Fruit fly (Drosophila melanogaster) whole organism, prepupa: ENCODE measurements around the gene htk.

Source experiments
- Blimp-1 ChIP-seq: fragments of 200-800 bp; sonication (Bioruptor generic); optimal IDR thresholded peaks from 3 replicates; lab custom pipeline; 2017; ENCODE audit warnings: missing biosample characterization, missing genetic modification characterization, mild to moderate bottlenecking, moderate library complexity, missing genetic modification reagents
- CG10631 ChIP-seq: fragments of 200-800 bp; sonication (Bioruptor generic); optimal IDR thresholded peaks from 2 replicates; lab custom pipeline; 2016; ENCODE audit warnings: missing biosample characterization, missing genetic modification characterization
- CG10669 ChIP-seq: fragments of 200-800 bp; sonication (Bioruptor generic); optimal IDR thresholded peaks from 3 replicates; lab custom pipeline; 2018; ENCODE audit warnings: missing biosample characterization, mild to moderate bottlenecking, missing genetic modification characterization, moderate library complexity
- CG11762 ChIP-seq: fragments of 200-800 bp; sonication (Bioruptor generic); optimal IDR thresholded peaks from 3 replicates; lab custom pipeline; 2016; ENCODE audit warnings: missing biosample characterization, missing genetic modification characterization; ENCODE audit not compliant: insufficient read depth
- CG1621 ChIP-seq: fragments of 200-800 bp; sonication (Bioruptor generic); optimal IDR thresholded peaks from 3 replicates; lab custom pipeline; 2018; ENCODE audit warnings: missing biosample characterization, mild to moderate bottlenecking, missing genetic modification characterization
- CG3032 ChIP-seq: fragments of 200-800 bp; optimal IDR thresholded peaks from 2 replicates; lab custom pipeline; 2019; ENCODE audit warnings: missing biosample characterization, mild to moderate bottlenecking, missing genetic modification characterization, moderate library complexity
- CG32006 ChIP-seq: fragments of 200-800 bp; sonication (Bioruptor generic); optimal IDR thresholded peaks from 3 replicates; lab custom pipeline; 2017; ENCODE audit warnings: missing biosample characterization, mild to moderate bottlenecking, missing genetic modification characterization
- CG3919 ChIP-seq: fragments of 200-800 bp; sonication (Bioruptor generic); optimal IDR thresholded peaks from 3 replicates; lab custom pipeline; 2016; ENCODE audit warnings: missing biosample characterization, missing genetic modification characterization
- CG4318 ChIP-seq: fragments of 200-800 bp; sonication (Bioruptor generic); optimal IDR thresholded peaks from 3 replicates; lab custom pipeline; 2017; ENCODE audit warnings: missing biosample characterization, mild to moderate bottlenecking, missing genetic modification characterization
- CG6163 ChIP-seq: fragments of 200-800 bp; sonication (Bioruptor generic); IDR thresholded peaks from 3 replicates; pipeline ENCODE4 v1.3.6; 2022; ENCODE audit warnings: missing biosample characterization, missing genetic modification characterization
- CG6276 ChIP-seq: fragments of 200-800 bp; sonication (Bioruptor generic); optimal IDR thresholded peaks from 2 replicates; lab custom pipeline; 2017; ENCODE audit warnings: missing biosample characterization, mild to moderate bottlenecking, missing genetic modification characterization
- CG6792 ChIP-seq: fragments of 200-800 bp; sonication (Bioruptor generic); optimal IDR thresholded peaks from 3 replicates; lab custom pipeline; 2016; ENCODE audit warnings: missing biosample characterization, missing genetic modification characterization
- CG6808 ChIP-seq: fragments of 200-800 bp; sonication (Bioruptor generic); optimal IDR thresholded peaks from 3 replicates; lab custom pipeline; 2017; ENCODE audit warnings: missing biosample characterization, missing genetic modification characterization, mild to moderate bottlenecking, moderate library complexity, missing genetic modification reagents
- CG6854 ChIP-seq: fragments of 200-800 bp; sonication (Bioruptor generic); optimal IDR thresholded peaks from 2 replicates; lab custom pipeline; 2017; ENCODE audit warnings: missing biosample characterization, mild to moderate bottlenecking, missing genetic modification characterization
- CG7368 ChIP-seq: fragments of 200-800 bp; sonication (Bioruptor generic); optimal IDR thresholded peaks from 3 replicates; lab custom pipeline; 2016; ENCODE audit warnings: missing biosample characterization, missing genetic modification characterization
- CG8119 ChIP-seq: fragments of 200-800 bp; sonication (Bioruptor generic); IDR thresholded peaks from 3 replicates; pipeline ENCODE4 v1.3.6; 2022; ENCODE audit warnings: missing biosample characterization, missing genetic modification characterization
- CG8319 ChIP-seq: fragments of 200-800 bp; sonication (Bioruptor generic); optimal IDR thresholded peaks from 3 replicates; lab custom pipeline; 2016; ENCODE audit warnings: missing biosample characterization, missing genetic modification characterization
- CG8632 ChIP-seq: fragments of 200-800 bp; sonication (Bioruptor generic); optimal IDR thresholded peaks from 3 replicates; lab custom pipeline; 2016; ENCODE audit warnings: missing biosample characterization, missing genetic modification characterization
- CG9139 ChIP-seq: fragments of 200-800 bp; sonication (Bioruptor generic); optimal IDR thresholded peaks from 3 replicates; lab custom pipeline; 2017; ENCODE audit warnings: missing biosample characterization, mild to moderate bottlenecking, missing genetic modification characterization
- Eip78C ChIP-seq: fragments of 200-800 bp; sonication (Bioruptor generic); peaks from one replicate; lab custom pipeline; 2016; ENCODE audit warnings: missing biosample characterization, missing genetic modification characterization
- Ets21C ChIP-seq: fragments of 200-800 bp; sonication (Bioruptor generic); optimal IDR thresholded peaks from 3 replicates; lab custom pipeline; 2016; ENCODE audit warnings: missing biosample characterization, missing genetic modification characterization
- Ets96B ChIP-seq: fragments of 200-800 bp; optimal IDR thresholded peaks from 2 replicates; lab custom pipeline; 2019; ENCODE audit warnings: missing biosample characterization, mild to moderate bottlenecking, missing genetic modification characterization, moderate library complexity
- Gug ChIP-seq: fragments of 200-800 bp; sonication (Bioruptor generic); IDR thresholded peaks from 2 replicates; pipeline ENCODE4 v1.3.6; 2022; ENCODE audit warnings: missing biosample characterization, missing genetic modification characterization
- Hr39 ChIP-seq: fragments of 200-800 bp; sonication (Bioruptor generic); optimal IDR thresholded peaks from 2 replicates; lab custom pipeline; 2016; ENCODE audit warnings: missing biosample characterization, missing genetic modification characterization
- Hr4 ChIP-seq: fragments of 200-800 bp; sonication (Bioruptor generic); optimal IDR thresholded peaks from 3 replicates; lab custom pipeline; 2016; ENCODE audit warnings: missing biosample characterization, missing genetic modification characterization
- Met ChIP-seq: fragments of 200-800 bp; sonication (Bioruptor generic); optimal IDR thresholded peaks from 3 replicates; lab custom pipeline; 2016; ENCODE audit warnings: missing biosample characterization, missing genetic modification characterization
- OdsH ChIP-seq: fragments of 200-800 bp; sonication (Bioruptor generic); optimal IDR thresholded peaks from 3 replicates; lab custom pipeline; 2016; ENCODE audit warnings: missing biosample characterization, missing genetic modification characterization
- Smox ChIP-seq: fragments of 200-800 bp; sonication (Bioruptor generic); optimal IDR thresholded peaks from 3 replicates; lab custom pipeline; 2016; ENCODE audit warnings: missing biosample characterization, missing genetic modification characterization
- Sox102F ChIP-seq: fragments of 200-800 bp; sonication (Bioruptor generic); optimal IDR thresholded peaks from 2 replicates; lab custom pipeline; 2016; ENCODE audit warnings: missing biosample characterization, mild to moderate bottlenecking, missing genetic modification characterization
- achi ChIP-seq: fragments of 200-800 bp; sonication (Bioruptor generic); optimal IDR thresholded peaks from 3 replicates; lab custom pipeline; 2016; ENCODE audit warnings: missing biosample characterization, missing genetic modification characterization
- acj6 ChIP-seq: fragments of 200-800 bp; sonication (Bioruptor generic); optimal IDR thresholded peaks from 3 replicates; lab custom pipeline; 2016; ENCODE audit warnings: missing biosample characterization, missing genetic modification characterization
- cyc ChIP-seq: fragments of 200-800 bp; sonication (Bioruptor generic); optimal IDR thresholded peaks from 3 replicates; lab custom pipeline; 2016; ENCODE audit warnings: missing biosample characterization, missing genetic modification characterization
- dsx ChIP-seq: fragments of 200-800 bp; optimal IDR thresholded peaks from 3 replicates; lab custom pipeline; 2019; ENCODE audit warnings: missing biosample characterization, mild to moderate bottlenecking, missing genetic modification characterization, moderate library complexity; ENCODE audit not compliant: poor library complexity, severe bottlenecking
- eg ChIP-seq: fragments of 200-800 bp; sonication (Bioruptor generic); IDR thresholded peaks from 3 replicates; pipeline ENCODE4 v1.3.6; 2022; ENCODE audit warnings: missing biosample characterization, missing genetic modification characterization
- esn ChIP-seq: fragments of 200-800 bp; sonication (Bioruptor generic); optimal IDR thresholded peaks from 2 replicates; lab custom pipeline; 2016; ENCODE audit warnings: missing biosample characterization, mild to moderate bottlenecking, missing genetic modification characterization, moderate library complexity
- fkh ChIP-seq: fragments of 200-800 bp; sonication (Bioruptor generic); optimal IDR thresholded peaks from 3 replicates; lab custom pipeline; 2017; ENCODE audit warnings: missing biosample characterization, mild to moderate bottlenecking, missing genetic modification characterization, moderate library complexity
- net ChIP-seq: fragments of 200-800 bp; sonication (Bioruptor generic); optimal IDR thresholded peaks from 3 replicates; lab custom pipeline; 2016; ENCODE audit warnings: missing biosample characterization, missing genetic modification characterization
- salr ChIP-seq, 2 experiments: fragments of 200-800 bp; sonication (Bioruptor generic); optimal IDR thresholded peaks; 3 replicates each; lab custom pipeline; 2016 to 2018; ENCODE audit warnings: missing biosample characterization in 2 of 2, missing genetic modification characterization in 2 of 2, mild to moderate bottlenecking in 1 of 2
- spab ChIP-seq: fragments of 200-800 bp; sonication (Bioruptor generic); optimal IDR thresholded peaks from 2 replicates; lab custom pipeline; 2017; ENCODE audit warnings: missing biosample characterization, mild to moderate bottlenecking, missing genetic modification characterization, missing genetic modification reagents
- ss ChIP-seq, 2 experiments: fragments of 200-800 bp; sonication (Bioruptor generic); optimal IDR thresholded peaks; 2 replicates in 1 of 2; 3 replicates in 1 of 2; lab custom pipeline; 2017 to 2018; ENCODE audit warnings: mild to moderate bottlenecking in 2 of 2, missing biosample characterization in 2 of 2, missing genetic modification characterization in 2 of 2, moderate library complexity in 1 of 2
- svp ChIP-seq: fragments of 200-800 bp; sonication (Bioruptor generic); peaks from one replicate; lab custom pipeline; 2016; ENCODE audit warnings: missing biosample characterization, missing genetic modification characterization
- vri ChIP-seq: fragments of 200-800 bp; sonication (Bioruptor generic); optimal IDR thresholded peaks from 3 replicates; lab custom pipeline; 2016; ENCODE audit warnings: missing biosample characterization, mild to moderate bottlenecking, missing genetic modification characterization

htk gene

dm6 chrX:18837046-18837445 lies 6.4 kb upstream of the htk start (continued):
- TF ChIP-seq CG8632 (no peak), CG6792 (GFP tag; lab: Kevin White, UChicago) (peak; percentile 7), Hr39 (peak; percentile 17), net (GFP tag; lab: Kevin White, UChicago) (no peak), Gug (GFP tag; lab: Robert Waterston, UW) (no peak), esn (GFP tag; lab: Kevin White, UChicago) (no peak), CG6163 (GFP tag; lab: Robert Waterston, UW) (no peak)

- TF ChIP-seq CG7368 (GFP tag; lab: Kevin White, UChicago): no peak
- TF ChIP-seq fkh (GFP tag; lab: Kevin White, UChicago): no peak
- TF ChIP-seq cyc (GFP tag; lab: Kevin White, UChicago): no peak
- no peak for TF ChIP-seq CG3032 (tag; lab: Kevin White, UChicago)
- TF ChIP-seq CG6792 (GFP tag; lab: Kevin White, UChicago): no peak
- TF ChIP-seq svp (GFP tag; lab: Kevin White, UChicago): no peak
Measured at dm6 chrX:18838470-18838869, 5.0 kb upstream of the htk start.

dm6 chrX:18838929-18839576 lies 4.4 kb upstream of the htk start:
- TF ChIP-seq CG32006 (GFP tag; lab: Kevin White, UChicago) (peak; percentile 34), Met (GFP tag; lab: Kevin White, UChicago) (peak; percentile 29), spab (peak; percentile 10), achi (no peak), CG6163 (GFP tag; lab: Robert Waterston, UW) (0 out of 3 replicates have a peak, but pooled peaks have one; percentile 16), Sox102F (GFP tag; lab: Kevin White, UChicago) (peak; percentile 33), CG3032 (tag; lab: Kevin White, UChicago) (peak; percentile 13), fkh (GFP tag; lab: Kevin White, UChicago) (peak; percentile 62), OdsH (no peak), CG10631 (no peak), CG4318 (no peak), salr (GFP tag; optimal IDR thresholded peaks at IDR 0.05; lab: Kevin White, UChicago) (peak in 1 of 2 experiments; percentile 4), Ets21C (GFP tag; lab: Kevin White, UChicago) (no peak), CG6808 (peak; percentile 30), CG6276 (no peak), Blimp-1 (GFP tag; lab: Kevin White, UChicago) (no peak), CG10669 (GFP tag; lab: Kevin White, UChicago) (peak; percentile 45), vri (GFP tag; lab: Kevin White, UChicago) (peak; percentile 6), Ets96B (tag; lab: Kevin White, UChicago) (no peak), svp (GFP tag; lab: Kevin White, UChicago) (peak; percentile 52), CG1621 (no peak), eg (0 out of 3 replicates have a peak, but pooled peaks have one; percentile 27), CG8632 (peak; percentile 20), ss (GFP tag; optimal IDR thresholded peaks at IDR 0.05; lab: Kevin White, UChicago) (peak; percentile 4 to 57), Gug (GFP tag; lab: Robert Waterston, UW) (no peak), CG11762 (GFP tag; lab: Kevin White, UChicago) (no peak), Smox (peak; percentile 22), dsx (GFP tag; lab: Kevin White, UChicago) (no peak), CG9139 (GFP tag; lab: Kevin White, UChicago) (peak; percentile 40), CG6792 (GFP tag; lab: Kevin White, UChicago) (peak; percentile 49), esn (GFP tag; lab: Kevin White, UChicago) (peak; percentile 26), Hr4 (GFP tag; lab: Kevin White, UChicago) (peak; percentile 8), acj6 (GFP tag; lab: Kevin White, UChicago) (peak; percentile 5), CG6854 (GFP tag; lab: Kevin White, UChicago) (peak; percentile 25), CG8319 (GFP tag; lab: Kevin White, UChicago) (no peak), CG8119 (GFP tag; lab: Robert Waterston, UW) (0 out of 3 replicates have a peak, but pooled peaks have one; percentile 21), CG3919 (GFP tag; lab: Kevin White, UChicago) (no peak), Eip78C (GFP tag; lab: Kevin White, UChicago) (peak; percentile 64)
